Worm (Caenorhabditis elegans): ENCODE results near the gene F38A6.4.

The F38A6.4 gene

DNA sequence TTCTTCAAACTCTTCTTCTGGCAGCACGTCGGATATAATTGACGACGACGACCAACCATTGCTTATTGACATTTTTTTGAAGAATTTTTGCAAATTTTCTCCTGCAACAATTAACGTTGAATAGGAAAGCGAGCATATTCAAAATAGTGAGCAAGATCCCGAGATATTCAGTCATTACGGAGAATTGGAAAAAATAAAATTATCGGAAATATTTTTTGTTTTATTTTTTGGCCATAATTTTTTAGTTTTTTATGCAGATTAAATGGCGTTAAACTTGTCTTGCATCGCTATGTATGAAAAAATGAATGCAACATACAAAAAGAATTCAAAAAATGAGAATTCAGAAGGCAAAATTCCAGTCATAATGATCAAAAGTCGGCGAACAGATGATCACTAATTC is 5.1 kb downstream of the F38A6.4 start, which contains the start of gene elp-1:
elp-1 (minus strand) TSS at position 101 of the 400 bp plus-strand sequence.
- no peak for TF ChIP-seq elt-4 (tag; optimal IDR thresholded peaks at IDR 0.05)
- TF ChIP-seq unc-42 (tag; optimal IDR thresholded peaks at IDR 0.05): no peak
- no peak for TF ChIP-seq rnt-1 (tag; optimal IDR thresholded peaks at IDR 0.05)
- no peak for TF ChIP-seq hlh-13 (GFP tag; optimal IDR thresholded peaks at IDR 0.05)
- TF ChIP-seq ceh-45 (GFP tag; IDR thresholded peaks at IDR 0.05): no peak
- no peak for TF ChIP-seq dmd-4 (tag; optimal IDR thresholded peaks at IDR 0.05; ENCODE audit: borderline replicate concordance)
- no peak for TF ChIP-seq ama-1 (optimal IDR thresholded peaks at IDR 0.05)
- no peak for TF ChIP-seq hlh-8 (tag; optimal IDR thresholded peaks at IDR 0.05)
- no peak for TF ChIP-seq elt-2 (tag; optimal IDR thresholded peaks at IDR 0.05)
- TF ChIP-seq fkh-6 (tag; optimal IDR thresholded peaks at IDR 0.05): no peak
- TF ChIP-seq pat-9 (tag; optimal IDR thresholded peaks at IDR 0.05): no peak

DNA sequence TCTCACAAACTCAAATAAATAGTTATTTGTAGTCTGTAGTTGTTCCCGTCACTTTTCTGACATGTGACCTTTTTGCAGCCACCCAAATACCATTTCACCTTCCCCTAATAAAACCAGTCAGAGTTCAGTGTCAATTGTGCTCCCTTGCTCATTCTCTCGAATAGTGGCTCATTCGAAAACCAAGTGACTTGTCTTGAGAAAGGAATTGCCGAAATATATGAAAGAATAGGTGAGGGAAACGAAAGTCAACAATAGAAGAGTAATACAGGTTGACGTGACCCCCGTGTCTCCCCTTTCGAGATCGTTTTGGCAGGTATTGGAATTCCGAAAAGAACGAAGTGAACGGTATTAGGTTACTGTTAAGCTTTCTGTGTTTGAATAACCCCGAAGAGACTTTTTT is 12.0 kb downstream of the F38A6.4 start:
- TF ChIP-seq hlh-6 (tag; optimal IDR thresholded peaks at IDR 0.05): no peak
- peak; percentile 64 for TF ChIP-seq ceh-34 (tag; optimal IDR thresholded peaks at IDR 0.05)
- TF ChIP-seq ceh-2 (tag; optimal IDR thresholded peaks at IDR 0.05): peak; percentile 11
- TF ChIP-seq pha-2 (tag; optimal IDR thresholded peaks at IDR 0.05): no peak

ce11 chrV:20761758-20762157 is 13.4 kb downstream of the F38A6.4 start:
- TF ChIP-seq nfya-1 (tag; optimal IDR thresholded peaks at IDR 0.05) (peak; percentile 34), dve-1 (tag; optimal IDR thresholded peaks at IDR 0.05) (peak; percentile 16), ceh-18 (tag; optimal IDR thresholded peaks at IDR 0.05) (peak; percentile 11), ceh-34 (tag; optimal IDR thresholded peaks at IDR 0.05) (peak; percentile 24), hlh-30 (tag; optimal IDR thresholded peaks at IDR 0.05; ENCODE audit: insufficient read depth) (peak; percentile 3), pha-2 (tag; optimal IDR thresholded peaks at IDR 0.05) (peak; percentile 80), mec-3 (tag; optimal IDR thresholded peaks at IDR 0.05; ENCODE audit: borderline replicate concordance) (no peak), pax-1 (tag; optimal IDR thresholded peaks at IDR 0.05) (peak; percentile 82), pag-3 (tag; optimal IDR thresholded peaks at IDR 0.05; ENCODE audit: borderline replicate concordance) (no peak), tbx-2 (tag; optimal IDR thresholded peaks at IDR 0.05) (peak; percentile 12)

DNA sequence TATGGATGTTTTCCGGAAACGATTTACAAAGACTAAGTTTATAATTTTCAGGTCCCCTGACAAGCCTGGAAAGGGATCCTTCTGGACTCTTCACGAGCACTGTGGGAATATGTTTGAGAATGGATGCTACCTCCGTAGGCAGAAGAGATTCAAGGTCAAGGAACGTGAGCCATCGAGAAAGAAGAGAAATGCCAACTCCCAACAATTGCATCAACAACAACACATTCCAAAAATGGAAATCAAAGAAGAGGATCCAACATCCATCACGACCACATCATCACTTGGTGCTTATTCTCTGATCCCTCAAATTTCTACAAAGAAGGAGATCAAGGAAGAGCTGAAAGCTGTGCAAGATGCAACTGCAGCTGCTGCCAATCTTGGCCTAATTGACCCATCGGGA is 17.1 kb downstream of the F38A6.4 start:
- TF ChIP-seq elt-4 (tag; optimal IDR thresholded peaks at IDR 0.05): no peak
- TF ChIP-seq eyg-1 (tag; optimal IDR thresholded peaks at IDR 0.05): no peak
- no peak for TF ChIP-seq pag-3 (tag; optimal IDR thresholded peaks at IDR 0.05; ENCODE audit: borderline replicate concordance)
- no peak for TF ChIP-seq lin-11 (tag; optimal IDR thresholded peaks at IDR 0.05)
- no peak for TF ChIP-seq dve-1 (tag; optimal IDR thresholded peaks at IDR 0.05)
- no peak for TF ChIP-seq ceh-14 (tag; optimal IDR thresholded peaks at IDR 0.05)

DNA sequence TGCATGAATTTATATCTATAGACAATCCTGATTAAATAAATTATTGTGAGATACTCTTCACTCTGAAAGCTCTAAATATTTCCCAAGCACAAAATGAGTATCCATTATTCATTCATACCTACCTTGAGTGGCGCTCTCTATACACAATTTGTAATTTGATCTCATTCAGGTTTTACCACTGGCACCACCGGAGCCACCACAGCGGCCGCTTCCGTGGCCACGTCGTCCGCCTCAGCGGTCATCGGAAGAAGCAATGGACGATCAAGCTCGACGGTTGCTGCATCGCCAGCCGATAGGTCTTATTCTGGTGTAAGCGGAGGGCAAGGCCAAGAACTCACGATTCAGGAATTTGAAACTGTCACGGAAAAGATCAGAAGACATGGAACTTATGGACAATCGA is 17.9 kb downstream of the F38A6.4 start:
- TF ChIP-seq unc-86 (tag; optimal IDR thresholded peaks at IDR 0.05): no peak
- peak; percentile 22 for TF ChIP-seq ceh-19 (GFP tag; optimal IDR thresholded peaks at IDR 0.05)
- TF ChIP-seq ceh-34 (tag; optimal IDR thresholded peaks at IDR 0.05): peak; percentile 66

ce11 chrV:20756385-20756996 is 18.7 kb downstream of the F38A6.4 start:
- TF ChIP-seq pha-2 (tag; optimal IDR thresholded peaks at IDR 0.05) (peak; percentile 53), tbx-7 (tag; optimal IDR thresholded peaks at IDR 0.05) (no peak), nfya-1 (tag; optimal IDR thresholded peaks at IDR 0.05) (peak; percentile 41), ceh-45 (GFP tag; IDR thresholded peaks at IDR 0.05) (peak; percentile 38; the same call in 1 of the 2 replicates)

DNA sequence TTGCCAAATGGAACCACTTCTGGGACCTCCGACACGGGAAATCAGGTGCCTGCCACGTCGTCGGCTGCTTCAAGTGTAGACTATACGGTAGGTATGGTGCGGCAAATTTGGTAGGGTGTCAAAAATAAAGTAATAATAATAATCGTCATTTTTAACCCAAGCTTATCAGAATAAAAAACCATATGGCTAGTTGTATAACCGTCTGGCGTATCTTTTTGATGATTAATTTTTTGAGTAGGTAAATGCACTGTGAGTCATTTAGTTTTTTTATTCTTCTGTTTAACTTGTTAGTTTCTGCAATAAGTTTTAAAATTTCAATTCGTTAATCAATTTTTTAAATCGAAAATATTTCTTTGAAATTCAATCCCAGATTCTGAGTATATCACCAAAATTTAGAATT is 19.7 kb downstream of the F38A6.4 start:
- no peak for TF ChIP-seq hlh-15 (tag; optimal IDR thresholded peaks at IDR 0.05)
- TF ChIP-seq pha-2 (tag; optimal IDR thresholded peaks at IDR 0.05): no peak
- TF ChIP-seq pha-4 (tag; optimal IDR thresholded peaks at IDR 0.05): no peak
- TF ChIP-seq hlh-6 (tag; optimal IDR thresholded peaks at IDR 0.05): no peak
- no peak for TF ChIP-seq ama-1 (optimal IDR thresholded peaks at IDR 0.05)
- no peak for TF ChIP-seq lim-6 (tag; optimal IDR thresholded peaks at IDR 0.05)
- no peak for TF ChIP-seq ztf-16 (tag; optimal IDR thresholded peaks at IDR 0.05)
- TF ChIP-seq ceh-9 (tag; optimal IDR thresholded peaks at IDR 0.05): no peak
- TF ChIP-seq ceh-6 (GFP tag; optimal IDR thresholded peaks at IDR 0.05): no peak
- no peak for TF ChIP-seq ceh-14 (tag; optimal IDR thresholded peaks at IDR 0.05)
- TF ChIP-seq fax-1 (tag; optimal IDR thresholded peaks at IDR 0.05): no peak
- TF ChIP-seq K02D7.2 (tag; optimal IDR thresholded peaks at IDR 0.05): no peak
- no peak for TF ChIP-seq F13H6.1 (tag; optimal IDR thresholded peaks at IDR 0.05)
- TF ChIP-seq tbx-7 (tag; optimal IDR thresholded peaks at IDR 0.05): no peak
- no peak for TF ChIP-seq rnt-1 (tag; optimal IDR thresholded peaks at IDR 0.05)
- no peak for TF ChIP-seq lin-11 (tag; optimal IDR thresholded peaks at IDR 0.05)
